Fruit fly (Drosophila melanogaster) whole organism, embryonic: Measurements from ENCODE around the gene CG5188.

Source experiments
- CG10565 ChIP-seq: fragments of 200-800 bp; sonication (Bioruptor generic); optimal IDR thresholded peaks from 3 replicates; lab custom pipeline; 2016; ENCODE audit warnings: missing biosample characterization, mild to moderate bottlenecking, missing genetic modification characterization
- CG11085 ChIP-seq: fragments of 200-800 bp; sonication (Bioruptor generic); IDR thresholded peaks from 2 replicates; pipeline ENCODE4 v1.3.6; 2022; ENCODE audit warnings: missing biosample characterization, missing genetic modification characterization
- CG12236 ChIP-seq: fragments of 200-800 bp; sonication (Bioruptor generic); optimal IDR thresholded peaks from 2 replicates; lab custom pipeline; 2016; ENCODE audit warnings: missing biosample characterization, missing genetic modification characterization
- CG12391 ChIP-seq: fragments of 200-800 bp; sonication (Bioruptor generic); optimal IDR thresholded peaks from 3 replicates; lab custom pipeline; 2018; ENCODE audit warnings: missing biosample characterization, mild to moderate bottlenecking, missing genetic modification characterization, moderate library complexity
- CG14710 ChIP-seq: fragments of 200-800 bp; sonication (Bioruptor generic); optimal IDR thresholded peaks from 3 replicates; lab custom pipeline; 2019; ENCODE audit warnings: missing biosample characterization, mild to moderate bottlenecking, missing genetic modification characterization, moderate library complexity
- CG15479 ChIP-seq: fragments of 200-800 bp; sonication (Bioruptor generic); optimal IDR thresholded peaks from 3 replicates; lab custom pipeline; 2019; ENCODE audit warnings: missing biosample characterization, mild to moderate bottlenecking, missing genetic modification characterization, moderate library complexity
- CG1603 ChIP-seq: fragments of 200-800 bp; sonication (Bioruptor generic); optimal IDR thresholded peaks from 2 replicates; lab custom pipeline; 2019; ENCODE audit warnings: missing biosample characterization, mild to moderate bottlenecking, missing genetic modification characterization, moderate library complexity
- CG18262 ChIP-seq: fragments of 200-800 bp; optimal IDR thresholded peaks from 3 replicates; lab custom pipeline; 2019; ENCODE audit warnings: missing biosample characterization, mild to moderate bottlenecking, missing genetic modification characterization, moderate library complexity
- CG18476 ChIP-seq: fragments of 200-800 bp; sonication (Bioruptor generic); optimal IDR thresholded peaks from 2 replicates; lab custom pipeline; 2016; ENCODE audit warnings: missing biosample characterization, mild to moderate bottlenecking, missing genetic modification characterization
- CG31365 ChIP-seq: fragments of 200-800 bp; sonication (Bioruptor generic); optimal IDR thresholded peaks from 2 replicates; lab custom pipeline; 2018; ENCODE audit warnings: missing biosample characterization, mild to moderate bottlenecking, missing genetic modification characterization
- CG32532 ChIP-seq: fragments of 200-800 bp; sonication (Bioruptor generic); IDR thresholded peaks from 2 replicates; pipeline ENCODE4 v1.3.6; 2022; ENCODE audit warnings: missing biosample characterization, missing genetic modification characterization
- CG3281 ChIP-seq: fragments of 200-800 bp; sonication (Bioruptor generic); optimal IDR thresholded peaks from 3 replicates; lab custom pipeline; 2017; ENCODE audit warnings: missing biosample characterization, mild to moderate bottlenecking, missing genetic modification characterization
- CG4820 ChIP-seq: fragments of 200-800 bp; sonication (Bioruptor generic); optimal IDR thresholded peaks from 3 replicates; lab custom pipeline; 2016; ENCODE audit warnings: missing biosample characterization, missing genetic modification characterization
- CG6813 ChIP-seq: fragments of 200-800 bp; sonication (Bioruptor generic); optimal IDR thresholded peaks from 2 replicates; lab custom pipeline; 2017; ENCODE audit warnings: missing biosample characterization, missing genetic modification characterization, mild to moderate bottlenecking, moderate library complexity, missing genetic modification reagents
- CG7556 ChIP-seq: fragments of 200-800 bp; sonication (Bioruptor generic); optimal IDR thresholded peaks from 2 replicates; lab custom pipeline; 2017; ENCODE audit warnings: missing biosample characterization, mild to moderate bottlenecking, missing genetic modification characterization
- CG7839 ChIP-seq: fragments of 200-800 bp; sonication (Bioruptor generic); optimal IDR thresholded peaks from 3 replicates; lab custom pipeline; 2018; ENCODE audit warnings: missing biosample characterization, mild to moderate bottlenecking, missing genetic modification characterization, moderate library complexity
- CTCF ChIP-seq: fragments of 200-800 bp; sonication (Bioruptor generic); optimal IDR thresholded peaks from 2 replicates; lab custom pipeline; 2017; ENCODE audit warnings: missing biosample characterization, mild to moderate bottlenecking, missing genetic modification characterization, moderate library complexity
- D19B ChIP-seq: fragments of 200-800 bp; sonication (Bioruptor generic); optimal IDR thresholded peaks from 2 replicates; lab custom pipeline; 2017; ENCODE audit warnings: missing biosample characterization, mild to moderate bottlenecking, missing genetic modification characterization
- Dad ChIP-seq: fragments of 200-800 bp; sonication (Bioruptor generic); optimal IDR thresholded peaks from 3 replicates; lab custom pipeline; 2016; ENCODE audit warnings: missing biosample characterization, missing genetic modification characterization
- Doc3 ChIP-seq: fragments of 200-800 bp; sonication (Bioruptor generic); IDR thresholded peaks from 3 replicates; pipeline ENCODE4 v1.3.6; 2022; ENCODE audit warnings: missing biosample characterization, missing genetic modification characterization; ENCODE audit not compliant: partially characterized antibody
- E2f1 ChIP-seq: fragments of 200-800 bp; sonication (Bioruptor generic); IDR thresholded peaks from 2 replicates; pipeline ENCODE4 v1.3.6; 2022; ENCODE audit warnings: missing biosample characterization, missing genetic modification characterization
- HHEX ChIP-seq: fragments of 200-800 bp; sonication (Bioruptor generic); optimal IDR thresholded peaks from 3 replicates; lab custom pipeline; 2017; ENCODE audit warnings: missing biosample characterization, mild to moderate bottlenecking, missing genetic modification characterization, missing genetic modification reagents
- Hr39 ChIP-seq: fragments of >200 bp; optimal IDR thresholded peaks from 2 replicates; lab custom pipeline; 2017
- MBD-R2 ChIP-seq: fragments of 200-800 bp; sonication (Bioruptor generic); IDR thresholded peaks from 2 replicates; pipeline ENCODE4 v1.3.6; 2022; ENCODE audit warnings: missing biosample characterization, missing genetic modification characterization
- NFAT ChIP-seq: fragments of 200-800 bp; sonication (Bioruptor generic); IDR thresholded peaks from 2 replicates; pipeline ENCODE4 v1.3.6; 2022; ENCODE audit warnings: missing biosample characterization, missing genetic modification characterization
- Sox102F ChIP-seq: fragments of 200-800 bp; sonication (Bioruptor generic); optimal IDR thresholded peaks from 2 replicates; lab custom pipeline; 2018; ENCODE audit warnings: missing biosample characterization, mild to moderate bottlenecking, missing genetic modification characterization, moderate library complexity
- Spps ChIP-seq: fragments of 200-800 bp; sonication (Bioruptor generic); optimal IDR thresholded peaks from 2 replicates; lab custom pipeline; 2018; ENCODE audit warnings: missing biosample characterization, mild to moderate bottlenecking, missing genetic modification characterization
- cad ChIP-seq: fragments of >200 bp; optimal IDR thresholded peaks from 2 replicates; lab custom pipeline; 2017; ENCODE audit warnings: missing biosample characterization, missing genetic modification characterization
- cato ChIP-seq: fragments of 200-800 bp; sonication (Bioruptor generic); optimal IDR thresholded peaks from 2 replicates; lab custom pipeline; 2016; ENCODE audit warnings: missing biosample characterization, missing genetic modification characterization, borderline replicate concordance
- ci ChIP-seq: fragments of 200-800 bp; sonication (Bioruptor generic); IDR thresholded peaks from 3 replicates; pipeline ENCODE4 v1.3.6; 2022; ENCODE audit warnings: missing biosample characterization, missing genetic modification characterization
- croc ChIP-seq: fragments of 200-800 bp; sonication (Bioruptor generic); conservative IDR thresholded peaks from 3 replicates; pipeline ENCODE4 v1.3.6; 2022; ENCODE audit warnings: missing biosample characterization, missing genetic modification characterization
- cwo ChIP-seq: fragments of 200-800 bp; sonication (Bioruptor generic); optimal IDR thresholded peaks from 3 replicates; lab custom pipeline; 2017; ENCODE audit warnings: missing biosample characterization, missing genetic modification characterization, mild to moderate bottlenecking, moderate library complexity, missing genetic modification reagents
- grn ChIP-seq: fragments of 200-800 bp; sonication (Bioruptor generic); optimal IDR thresholded peaks from 3 replicates; lab custom pipeline; 2017; ENCODE audit warnings: missing biosample characterization, missing genetic modification characterization
- ham ChIP-seq: fragments of 200-800 bp; sonication (Bioruptor generic); IDR thresholded peaks from 2 replicates; pipeline ENCODE4 v1.3.6; 2022; ENCODE audit warnings: missing biosample characterization, missing genetic modification characterization
- her ChIP-seq: fragments of 200-800 bp; sonication (Bioruptor generic); optimal IDR thresholded peaks from 2 replicates; lab custom pipeline; 2016; ENCODE audit warnings: missing biosample characterization, missing genetic modification characterization
- jigr1 ChIP-seq: fragments of 200-800 bp; sonication (Bioruptor generic); IDR thresholded peaks from 3 replicates; pipeline ENCODE4 v1.3.6; 2022; ENCODE audit warnings: missing biosample characterization, missing genetic modification characterization
- jumu ChIP-seq: fragments of 200-800 bp; sonication (Bioruptor generic); optimal IDR thresholded peaks from 3 replicates; lab custom pipeline; 2016; ENCODE audit warnings: missing biosample characterization, missing genetic modification characterization
- mirr ChIP-seq: fragments of 200-800 bp; sonication (Bioruptor generic); optimal IDR thresholded peaks from 3 replicates; lab custom pipeline; 2018; ENCODE audit warnings: missing biosample characterization, mild to moderate bottlenecking, missing genetic modification characterization
- pan ChIP-seq, 4 experiments: fragments of >200 bp in 3 of 4; fragments of 200-800 bp in 1 of 4; sonication (Bioruptor generic) in 1 of 4; optimal IDR thresholded peaks in 3 of 4; IDR thresholded peaks in 1 of 4; 2 replicates each; pipeline versions ENCODE4 v1.3.6 to Lab custom; 2017 to 2022; ENCODE audit warnings: missing biosample characterization in 2 of 4, missing genetic modification characterization in 2 of 4, mixed read lengths in 1 of 4
- phol ChIP-seq: fragments of 200-800 bp; sonication (Bioruptor generic); optimal IDR thresholded peaks from 3 replicates; lab custom pipeline; 2018; ENCODE audit warnings: missing biosample characterization, mild to moderate bottlenecking, missing genetic modification characterization, moderate library complexity
- pnt ChIP-seq: fragments of 200-800 bp; sonication (Bioruptor generic); optimal IDR thresholded peaks from 3 replicates; lab custom pipeline; 2016; ENCODE audit warnings: missing biosample characterization, missing genetic modification characterization
- psq ChIP-seq: fragments of 200-800 bp; sonication (Bioruptor generic); optimal IDR thresholded peaks from 2 replicates; lab custom pipeline; 2017; ENCODE audit warnings: missing biosample characterization, missing genetic modification characterization
- ranshi ChIP-seq: fragments of 200-800 bp; sonication (Bioruptor generic); IDR thresholded peaks from 2 replicates; pipeline ENCODE4 v1.3.6; 2022; ENCODE audit warnings: missing biosample characterization, missing genetic modification characterization
- sr ChIP-seq: fragments of 200-800 bp; sonication (Bioruptor generic); IDR thresholded peaks from 3 replicates; pipeline ENCODE4 v1.3.6; 2022; ENCODE audit warnings: missing biosample characterization, missing genetic modification characterization
- ttk ChIP-seq: fragments of 200-800 bp; sonication (Bioruptor generic); IDR thresholded peaks from 2 replicates; pipeline ENCODE4 v2.1.2; 2022; ENCODE audit warnings: missing biosample characterization, missing genetic modification characterization
- tup ChIP-seq: fragments of 200-800 bp; sonication (Bioruptor generic); optimal IDR thresholded peaks from 2 replicates; lab custom pipeline; 2016; ENCODE audit warnings: missing biosample characterization, mild to moderate bottlenecking, missing genetic modification characterization, moderate library complexity
- tx ChIP-seq: fragments of 200-800 bp; sonication (Bioruptor generic); optimal IDR thresholded peaks from 2 replicates; lab custom pipeline; 2016; ENCODE audit warnings: missing biosample characterization, missing genetic modification characterization
- vnd ChIP-seq: fragments of 200-800 bp; sonication (Bioruptor generic); IDR thresholded peaks from 3 replicates; pipeline ENCODE4 v1.3.6; 2022; ENCODE audit warnings: missing biosample characterization, missing genetic modification characterization; ENCODE audit not compliant: partially characterized antibody
- wor ChIP-seq: fragments of 200-800 bp; sonication (Bioruptor generic); IDR thresholded peaks from 2 replicates; pipeline ENCODE4 v1.3.6; 2022; ENCODE audit warnings: missing biosample characterization, missing genetic modification characterization
- yki ChIP-seq: fragments of >200 bp; optimal IDR thresholded peaks from 3 replicates; lab custom pipeline; 2018

CG5188 gene

DNA sequence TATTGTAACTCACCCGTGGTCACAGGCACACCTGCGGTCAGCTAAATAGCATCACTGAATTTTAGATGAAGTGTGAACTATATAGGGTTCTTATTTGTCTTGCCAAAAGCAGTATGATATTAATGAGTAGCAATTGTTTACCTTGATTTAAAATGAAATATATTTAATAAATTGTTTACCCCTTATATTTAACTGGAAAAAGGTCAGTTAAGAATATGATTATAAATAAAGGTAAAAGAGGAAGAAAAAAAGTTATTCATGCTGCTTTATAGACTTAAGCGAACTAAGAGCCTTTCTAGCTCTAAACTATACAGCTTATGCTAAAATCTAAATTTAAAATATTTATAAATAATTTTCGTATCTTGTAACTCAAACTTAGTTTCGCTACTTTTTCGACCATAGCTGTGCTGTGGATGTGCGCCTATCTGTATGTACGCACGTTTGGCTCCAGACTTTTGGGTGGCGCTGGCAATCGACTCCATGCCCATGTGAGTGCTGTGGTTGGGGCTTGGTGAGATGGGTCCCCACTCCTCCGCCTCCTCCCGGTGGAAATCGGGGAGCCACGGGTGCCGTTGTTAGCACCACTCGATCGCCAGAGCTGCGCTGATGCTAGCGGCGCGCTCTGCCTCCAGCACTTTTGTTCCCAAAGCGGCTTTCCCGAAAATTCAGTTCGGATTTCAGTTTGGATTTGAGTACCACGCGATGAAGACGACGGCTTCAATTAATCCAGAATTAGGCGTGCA is 13.6 kb downstream of the CG5188 start, which contains the start of gene loh (continued):
- TF ChIP-seq cwo (no peak), psq (GFP tag; lab: Kevin White, UChicago) (no peak), CG18262 (peak; percentile 85), mirr (GFP tag; lab: Kevin White, UChicago) (no peak), ranshi (GFP tag; lab: Robert Waterston, UW) (no peak), CG7839 (tag; lab: Kevin White, UChicago) (no peak), MBD-R2 (GFP tag; lab: Robert Waterston, UW) (no peak), CG1603 (tag; lab: Kevin White, UChicago) (peak; percentile 18), CG6813 (GFP tag; lab: Kevin White, UChicago) (no peak), tx (GFP tag; lab: Kevin White, UChicago) (no peak), jigr1 (GFP tag; lab: Robert Waterston, UW) (no peak), cato (GFP tag; lab: Kevin White, UChicago) (peak; percentile 21), E2f1 (GFP tag; lab: Robert Waterston, UW) (peak; percentile 17; the same call in 1 of the 2 replicates), wor (GFP tag; lab: Robert Waterston, UW) (no peak), CG32532 (GFP tag; lab: Robert Waterston, UW) (no peak), CG18476 (GFP tag; lab: Kevin White, UChicago) (peak; percentile 43), jumu (GFP tag; lab: Kevin White, UChicago) (no peak), vnd (GFP tag; lab: Robert Waterston, UW) (no peak), phol (tag; lab: Kevin White, UChicago) (peak; percentile 73), Hr39 (no peak), her (GFP tag; lab: Kevin White, UChicago) (no peak), CG7556 (GFP tag; lab: Kevin White, UChicago) (peak; percentile 84), ci (GFP tag; lab: Robert Waterston, UW) (peak; percentile 65; the same call in 2 of the 3 replicates), ham (GFP tag; lab: Robert Waterston, UW) (no peak), CG3281 (GFP tag; lab: Kevin White, UChicago) (peak; percentile 50), NFAT (GFP tag; lab: Robert Waterston, UW) (no peak), yki (no peak), Spps (tag; lab: Kevin White, UChicago) (peak; percentile 38), CG31365 (tag; lab: Kevin White, UChicago) (no peak), grn (GFP tag; lab: Kevin White, UChicago) (no peak), cad (no peak), CG12391 (tag; lab: Kevin White, UChicago) (peak; percentile 64), CG4820 (peak; percentile 52), Dad (GFP tag; lab: Kevin White, UChicago) (no peak), sr (no peak), CG14710 (peak; percentile 75), pnt (GFP tag; lab: Kevin White, UChicago) (no peak), D19B (GFP tag; lab: Kevin White, UChicago) (peak; percentile 36), Doc3 (GFP tag; lab: Robert Waterston, UW) (no peak), ttk (0 out of 2 replicates have a peak, but pooled peaks have one; percentile 38), pan (optimal IDR thresholded peaks at IDR 0.05; lab: Kevin White, UChicago) (no peak), pan (GFP tag; optimal IDR thresholded peaks at IDR 0.05 in 1 of 2, IDR thresholded peaks at IDR 0.05 in 1 of 2) (peak in 1 of 2 experiments; percentile 38), HHEX (GFP tag; lab: Kevin White, UChicago) (no peak), CG15479 (no peak), Sox102F (GFP tag; lab: Kevin White, UChicago) (no peak), croc (GFP tag; lab: Robert Waterston, UW) (peak; percentile 33; the same call in 2 of the 3 replicates), CG10565 (GFP tag; lab: Kevin White, UChicago) (no peak), CG11085 (no peak), tup (no peak), CTCF (GFP tag; lab: Kevin White, UChicago) (no peak), CG12236 (GFP tag; lab: Kevin White, UChicago) (no peak)
